Worm (Caenorhabditis elegans): ENCODE data around the gene che-6.

- TF ChIP-seq elt-3 (tag; optimal IDR thresholded peaks at IDR 0.05): no peak
- no peak for TF ChIP-seq F13H6.1 (tag; optimal IDR thresholded peaks at IDR 0.05)
- no peak for TF ChIP-seq nhr-6 (tag; optimal IDR thresholded peaks at IDR 0.05)
- TF ChIP-seq unc-62 (GFP tag; optimal IDR thresholded peaks at IDR 0.05): no peak
- no peak for TF ChIP-seq egl-27 (tag; optimal IDR thresholded peaks at IDR 0.05)
- no peak for TF ChIP-seq unc-39 (tag; optimal IDR thresholded peaks at IDR 0.05)
Observed at ce11 chrIV:2099771-2100170, 11.4 kb downstream of the che-6 start, which contains the start of gene C23H5.11.

Measured in whole organism, L2 larva.